Worm (Caenorhabditis elegans): ENCODE measurements around the gene magi-1.
A peak's percentile ranks its signal among the peaks of the same experiment; 100 is the strongest.

magi-1 gene

ce11 chrIV:11717094-11717876 lies 2.4 kb downstream of the magi-1 start:
- TF ChIP-seq nhr-28 (tag; optimal IDR thresholded peaks at IDR 0.05) (no peak), hmg-11 (tag; optimal IDR thresholded peaks at IDR 0.05) (peak; percentile 19), fkh-10 (GFP tag; optimal IDR thresholded peaks at IDR 0.05) (peak; percentile 18), snpc-4 (tag; optimal IDR thresholded peaks at IDR 0.05) (no peak), eor-1 (tag; optimal IDR thresholded peaks at IDR 0.05) (no peak), aly-2 (tag; optimal IDR thresholded peaks at IDR 0.05) (no peak), nhr-25 (tag; optimal IDR thresholded peaks at IDR 0.05) (peak; percentile 20), nhr-43 (tag; optimal IDR thresholded peaks at IDR 0.05; ENCODE audit: poor library complexity, severe bottlenecking) (no peak), nhr-76 (tag; optimal IDR thresholded peaks at IDR 0.05) (no peak)

ce11 chrIV:11718653-11719052 lies 3.8 kb downstream of the magi-1 start:
- TF ChIP-seq nhr-25 (tag; optimal IDR thresholded peaks at IDR 0.05) (peak; percentile 8), lin-39 (tag; optimal IDR thresholded peaks at IDR 0.05) (no peak)

ce11 chrIV:11721878-11722277 lies 7.0 kb downstream of the magi-1 start:
- TF ChIP-seq sea-2 (GFP tag; optimal IDR thresholded peaks at IDR 0.05), result no peak
- no peak for TF ChIP-seq tbx-2 (tag; optimal IDR thresholded peaks at IDR 0.05)
- no peak for TF ChIP-seq ceh-16 (tag; optimal IDR thresholded peaks at IDR 0.05)
- no peak for TF ChIP-seq R02D3.7 (tag; optimal IDR thresholded peaks at IDR 0.05)
- TF ChIP-seq elt-2 (tag; optimal IDR thresholded peaks at IDR 0.05), result peak; percentile 65
- TF ChIP-seq pha-4 (tag; optimal IDR thresholded peaks at IDR 0.05), result peak; percentile 2
- peak; percentile 16 for TF ChIP-seq pqm-1 (tag; optimal IDR thresholded peaks at IDR 0.05)
- no peak for TF ChIP-seq nhr-25 (tag; optimal IDR thresholded peaks at IDR 0.05)
- TF ChIP-seq nhr-28 (tag; optimal IDR thresholded peaks at IDR 0.05), result no peak
- no peak for TF ChIP-seq nhr-67 (tag; optimal IDR thresholded peaks at IDR 0.05)
- no peak for TF ChIP-seq lin-15B (tag; optimal IDR thresholded peaks at IDR 0.05)
- no peak for TF ChIP-seq nhr-76 (tag; optimal IDR thresholded peaks at IDR 0.05)

ce11 chrIV:11723255-11723654 lies 8.4 kb downstream of the magi-1 start:
- TF ChIP-seq egl-5 (tag; optimal IDR thresholded peaks at IDR 0.05) (no peak), ceh-82 (tag; optimal IDR thresholded peaks at IDR 0.05) (no peak), ceh-9 (tag; optimal IDR thresholded peaks at IDR 0.05) (no peak), nhr-25 (tag; optimal IDR thresholded peaks at IDR 0.05) (no peak), elt-2 (tag; optimal IDR thresholded peaks at IDR 0.05) (no peak), unc-62 (GFP tag; optimal IDR thresholded peaks at IDR 0.05) (no peak), skn-1 (tag; optimal IDR thresholded peaks at IDR 0.05) (no peak), fos-1 (tag; optimal IDR thresholded peaks at IDR 0.05) (no peak), R02D3.7 (tag; optimal IDR thresholded peaks at IDR 0.05) (no peak), fkh-2 (tag; optimal IDR thresholded peaks at IDR 0.05) (no peak), nhr-237 (tag; optimal IDR thresholded peaks at IDR 0.05) (no peak)

ce11 chrIV:11735025-11735424 lies 20.2 kb downstream of the magi-1 start, which contains the start of gene K01A6.6:
Gene K01A6.6, plus strand, starts transcription at chrIV:11735325.
- no peak for TF ChIP-seq fos-1 (tag; optimal IDR thresholded peaks at IDR 0.05)
- TF ChIP-seq unc-39 (tag; optimal IDR thresholded peaks at IDR 0.05), result no peak
- no peak for TF ChIP-seq jun-1 (tag; optimal IDR thresholded peaks at IDR 0.05)
- TF ChIP-seq lin-39 (tag; optimal IDR thresholded peaks at IDR 0.05), result no peak
- no peak for TF ChIP-seq nhr-237 (tag; optimal IDR thresholded peaks at IDR 0.05)
- no peak for TF ChIP-seq elt-3 (tag; optimal IDR thresholded peaks at IDR 0.05)
- no peak for TF ChIP-seq eor-1 (tag; optimal IDR thresholded peaks at IDR 0.05)

- no peak for TF ChIP-seq egl-27 (tag; optimal IDR thresholded peaks at IDR 0.05)
- no peak for TF ChIP-seq ZK546.5 (tag; optimal IDR thresholded peaks at IDR 0.05)
- no peak for TF ChIP-seq lsy-12 (tag; optimal IDR thresholded peaks at IDR 0.05)
- TF ChIP-seq lin-15B (tag; optimal IDR thresholded peaks at IDR 0.05), result no peak
- no peak for TF ChIP-seq fkh-2 (tag; optimal IDR thresholded peaks at IDR 0.05)
- TF ChIP-seq skn-1 (tag; optimal IDR thresholded peaks at IDR 0.05), result no peak
- TF ChIP-seq ztf-4 (tag; optimal IDR thresholded peaks at IDR 0.05), result no peak
- no peak for TF ChIP-seq tbx-2 (tag; optimal IDR thresholded peaks at IDR 0.05)
- TF ChIP-seq ceh-28 (tag; optimal IDR thresholded peaks at IDR 0.05), result no peak
- TF ChIP-seq jun-1 (tag; optimal IDR thresholded peaks at IDR 0.05), result no peak
Measured at ce11 chrIV:11737269-11737668, 22.4 kb downstream of the magi-1 start, which contains the start of gene K01A6.8. Gene K01A6.8, minus strand, starts transcription at chrIV:11737369.

Measured in whole organism, L3 larva.